Fruit fly (Drosophila melanogaster) whole organism, embryonic: ENCODE data around the gene CG31265.

ENCODE experiments used
- Bgb ChIP-seq: fragments of 200-800 bp; sonication (Bioruptor generic); IDR thresholded peaks from 2 replicates; pipeline ENCODE4 v1.3.6; 2022; ENCODE audit warnings: missing biosample characterization, missing genetic modification characterization; ENCODE audit not compliant: partially characterized antibody
- CG11093 ChIP-seq: fragments of 200-800 bp; sonication (Bioruptor generic); IDR thresholded peaks from 3 replicates; pipeline ENCODE4 v1.3.6; 2022; ENCODE audit warnings: missing biosample characterization, missing genetic modification characterization
- CG11398 ChIP-seq: fragments of 200-800 bp; sonication (Bioruptor generic); optimal IDR thresholded peaks from 2 replicates; lab custom pipeline; 2016; ENCODE audit warnings: missing biosample characterization, missing genetic modification characterization
- CG12219 ChIP-seq: fragments of 200-800 bp; sonication (Bioruptor generic); optimal IDR thresholded peaks from 3 replicates; lab custom pipeline; 2018; ENCODE audit warnings: missing biosample characterization, mild to moderate bottlenecking, missing genetic modification characterization
- CG12299 ChIP-seq: fragments of 200-800 bp; sonication (Bioruptor generic); optimal IDR thresholded peaks from 2 replicates; lab custom pipeline; 2018; ENCODE audit warnings: missing biosample characterization, mild to moderate bottlenecking, missing genetic modification characterization
- CG14860 ChIP-seq: fragments of 200-800 bp; sonication (Bioruptor generic); IDR thresholded peaks from 3 replicates; pipeline ENCODE4 v1.3.6; 2022; ENCODE audit warnings: missing biosample characterization, missing genetic modification characterization; ENCODE audit not compliant: partially characterized antibody
- CG15479 ChIP-seq: fragments of 200-800 bp; sonication (Bioruptor generic); optimal IDR thresholded peaks from 3 replicates; lab custom pipeline; 2019; ENCODE audit warnings: missing biosample characterization, mild to moderate bottlenecking, missing genetic modification characterization, moderate library complexity
- CG17361 ChIP-seq: fragments of 200-800 bp; sonication (Bioruptor generic); IDR thresholded peaks from 3 replicates; pipeline ENCODE4 v1.3.6; 2022; ENCODE audit warnings: missing biosample characterization, missing genetic modification characterization
- CG1832 ChIP-seq: fragments of 200-800 bp; sonication (Bioruptor generic); optimal IDR thresholded peaks from 2 replicates; lab custom pipeline; 2017; ENCODE audit warnings: missing biosample characterization, mild to moderate bottlenecking, missing genetic modification characterization, inconsistent platforms
- CG18619 ChIP-seq: fragments of 200-800 bp; sonication (Bioruptor generic); optimal IDR thresholded peaks from 3 replicates; lab custom pipeline; 2017; ENCODE audit warnings: missing biosample characterization, mild to moderate bottlenecking, missing genetic modification characterization
- CG34224 ChIP-seq: fragments of 200-800 bp; sonication (Bioruptor generic); IDR thresholded peaks from 3 replicates; pipeline ENCODE4 v1.3.6; 2022; ENCODE audit warnings: missing biosample characterization, missing genetic modification characterization; ENCODE audit not compliant: partially characterized antibody
- CG4424 ChIP-seq: fragments of 200-800 bp; sonication (Bioruptor generic); optimal IDR thresholded peaks from 3 replicates; lab custom pipeline; 2016; ENCODE audit warnings: missing biosample characterization, missing genetic modification characterization
- CG6683 ChIP-seq: fragments of 200-800 bp; sonication (Bioruptor generic); optimal IDR thresholded peaks from 2 replicates; lab custom pipeline; 2017; ENCODE audit warnings: missing biosample characterization, mild to moderate bottlenecking, missing genetic modification characterization, missing genetic modification reagents
- CoRest ChIP-seq: fragments of 200-800 bp; sonication (Bioruptor generic); optimal IDR thresholded peaks from 3 replicates; lab custom pipeline; 2018; ENCODE audit warnings: missing biosample characterization, mild to moderate bottlenecking, missing genetic modification characterization, moderate library complexity
- D ChIP-seq, 2 experiments: fragments of 200-800 bp in 1 of 2; fragments of >200 bp in 1 of 2; sonication (Bioruptor generic) in 1 of 2; optimal IDR thresholded peaks; 2 replicates in 1 of 2; 3 replicates in 1 of 2; lab custom pipeline; 2017; ENCODE audit warnings: mild to moderate bottlenecking in 1 of 2, missing biosample characterization in 1 of 2, missing genetic modification characterization in 1 of 2, missing genetic modification reagents in 1 of 2
- Dbx ChIP-seq: fragments of 200-800 bp; sonication (Bioruptor generic); IDR thresholded peaks from 3 replicates; pipeline ENCODE4 v1.3.6; 2022; ENCODE audit warnings: missing biosample characterization, missing genetic modification characterization
- E2f2 ChIP-seq: fragments of 200-800 bp; sonication (Bioruptor generic); IDR thresholded peaks from 2 replicates; pipeline ENCODE4 v1.3.6; 2022; ENCODE audit warnings: missing biosample characterization, missing genetic modification characterization
- Elba2 ChIP-seq: fragments of 200-800 bp; sonication (Bioruptor generic); optimal IDR thresholded peaks from 3 replicates; lab custom pipeline; 2016; ENCODE audit warnings: missing biosample characterization, missing genetic modification characterization
- MBD-R2 ChIP-seq: fragments of 200-800 bp; sonication (Bioruptor generic); IDR thresholded peaks from 2 replicates; pipeline ENCODE4 v1.3.6; 2022; ENCODE audit warnings: missing biosample characterization, missing genetic modification characterization
- Mes4 ChIP-seq: fragments of 200-800 bp; sonication (Bioruptor generic); optimal IDR thresholded peaks from 2 replicates; lab custom pipeline; 2016; ENCODE audit warnings: missing biosample characterization, missing genetic modification characterization
- Mrtf ChIP-seq: fragments of 200-800 bp; sonication (Bioruptor generic); IDR thresholded peaks from 3 replicates; pipeline ENCODE4 v1.3.6; 2022; ENCODE audit warnings: missing biosample characterization, missing genetic modification characterization
- NFAT ChIP-seq: fragments of 200-800 bp; sonication (Bioruptor generic); IDR thresholded peaks from 2 replicates; pipeline ENCODE4 v1.3.6; 2022; ENCODE audit warnings: missing biosample characterization, missing genetic modification characterization
- Nf-YC ChIP-seq: fragments of 200-800 bp; optimal IDR thresholded peaks from 3 replicates; lab custom pipeline; 2019; ENCODE audit warnings: missing biosample characterization, mild to moderate bottlenecking, missing genetic modification characterization, moderate library complexity
- Spps ChIP-seq: fragments of 200-800 bp; sonication (Bioruptor generic); optimal IDR thresholded peaks from 2 replicates; lab custom pipeline; 2018; ENCODE audit warnings: missing biosample characterization, mild to moderate bottlenecking, missing genetic modification characterization
- Sry-δ ChIP-seq: fragments of 200-800 bp; sonication (Bioruptor generic); optimal IDR thresholded peaks from 2 replicates; lab custom pipeline; 2016; ENCODE audit warnings: missing biosample characterization, missing genetic modification characterization
- amos ChIP-seq: fragments of 200-800 bp; sonication (Bioruptor generic); IDR thresholded peaks from 2 replicates; pipeline ENCODE4 v1.3.6; 2022; ENCODE audit warnings: missing biosample characterization, missing genetic modification characterization; ENCODE audit not compliant: partially characterized antibody
- bcd ChIP-seq: fragments of 200-800 bp; sonication (Bioruptor generic); optimal IDR thresholded peaks from 2 replicates; lab custom pipeline; 2017; ENCODE audit warnings: missing biosample characterization, mild to moderate bottlenecking, missing genetic modification characterization
- cwo ChIP-seq: fragments of 200-800 bp; sonication (Bioruptor generic); optimal IDR thresholded peaks from 3 replicates; lab custom pipeline; 2017; ENCODE audit warnings: missing biosample characterization, missing genetic modification characterization, mild to moderate bottlenecking, moderate library complexity, missing genetic modification reagents
- exex ChIP-seq: fragments of 200-800 bp; sonication (Bioruptor generic); optimal IDR thresholded peaks from 4 replicates; lab custom pipeline; 2018; ENCODE audit warnings: missing biosample characterization, mild to moderate bottlenecking, missing genetic modification characterization, moderate library complexity
- eyg ChIP-seq: fragments of 200-800 bp; sonication (Bioruptor generic); optimal IDR thresholded peaks from 3 replicates; lab custom pipeline; 2016; ENCODE audit warnings: missing biosample characterization, missing genetic modification characterization
- fd96Cb ChIP-seq: fragments of 200-800 bp; sonication (Bioruptor generic); optimal IDR thresholded peaks from 2 replicates; lab custom pipeline; 2018; ENCODE audit warnings: missing biosample characterization, mild to moderate bottlenecking, missing genetic modification characterization, moderate library complexity
- fu2 ChIP-seq: fragments of 200-800 bp; sonication (Bioruptor generic); optimal IDR thresholded peaks from 2 replicates; lab custom pipeline; 2016; ENCODE audit warnings: missing biosample characterization, missing genetic modification characterization
- gem ChIP-seq: fragments of 200-800 bp; sonication (Bioruptor generic); optimal IDR thresholded peaks from 2 replicates; lab custom pipeline; 2019; ENCODE audit warnings: missing biosample characterization, mild to moderate bottlenecking, missing genetic modification characterization, moderate library complexity
- grn ChIP-seq: fragments of 200-800 bp; sonication (Bioruptor generic); optimal IDR thresholded peaks from 3 replicates; lab custom pipeline; 2017; ENCODE audit warnings: missing biosample characterization, missing genetic modification characterization
- kah ChIP-seq: fragments of 200-800 bp; sonication (Bioruptor generic); optimal IDR thresholded peaks from 2 replicates; lab custom pipeline; 2018; ENCODE audit warnings: missing biosample characterization, mild to moderate bottlenecking, missing genetic modification characterization
- mirr ChIP-seq: fragments of 200-800 bp; sonication (Bioruptor generic); optimal IDR thresholded peaks from 3 replicates; lab custom pipeline; 2018; ENCODE audit warnings: missing biosample characterization, mild to moderate bottlenecking, missing genetic modification characterization
- mld ChIP-seq: fragments of 200-800 bp; sonication (Bioruptor generic); IDR thresholded peaks from 3 replicates; pipeline ENCODE4 v1.3.6; 2022; ENCODE audit warnings: missing biosample characterization, missing genetic modification characterization; ENCODE audit not compliant: partially characterized antibody
- psq ChIP-seq: fragments of 200-800 bp; sonication (Bioruptor generic); optimal IDR thresholded peaks from 2 replicates; lab custom pipeline; 2017; ENCODE audit warnings: missing biosample characterization, missing genetic modification characterization
- pum ChIP-seq: fragments of 200-800 bp; sonication (Bioruptor generic); optimal IDR thresholded peaks from 2 replicates; lab custom pipeline; 2016; ENCODE audit warnings: missing biosample characterization, missing genetic modification characterization
- schlank ChIP-seq: fragments of 200-800 bp; sonication (Bioruptor generic); optimal IDR thresholded peaks from 2 replicates; lab custom pipeline; 2018; ENCODE audit warnings: missing biosample characterization, mild to moderate bottlenecking, missing genetic modification characterization
- scrt ChIP-seq: fragments of 200-800 bp; sonication (Bioruptor generic); optimal IDR thresholded peaks from 2 replicates; lab custom pipeline; 2018; ENCODE audit warnings: missing biosample characterization, mild to moderate bottlenecking, missing genetic modification characterization, moderate library complexity
- sens ChIP-seq: fragments of 200-800 bp; sonication (Bioruptor generic); peaks from one replicate; lab custom pipeline; 2016; ENCODE audit warnings: missing biosample characterization, missing genetic modification characterization
- seq ChIP-seq: fragments of 200-800 bp; sonication (Bioruptor generic); IDR thresholded peaks from 2 replicates; pipeline ENCODE4 v1.3.6; 2022; ENCODE audit warnings: missing biosample characterization, missing genetic modification characterization
- sima ChIP-seq: fragments of 200-800 bp; sonication (Bioruptor generic); optimal IDR thresholded peaks from 2 replicates; lab custom pipeline; 2016; ENCODE audit warnings: missing biosample characterization, missing genetic modification characterization
- sqz ChIP-seq: fragments of 200-800 bp; sonication (Bioruptor generic); optimal IDR thresholded peaks from 3 replicates; lab custom pipeline; 2018; ENCODE audit warnings: missing biosample characterization, mild to moderate bottlenecking, missing genetic modification characterization
- sug ChIP-seq: fragments of 200-800 bp; optimal IDR thresholded peaks from 2 replicates; lab custom pipeline; 2019; ENCODE audit warnings: missing biosample characterization, mild to moderate bottlenecking, missing genetic modification characterization, moderate library complexity
- tll ChIP-seq, 2 experiments: fragments of 200-800 bp in 1 of 2; fragments of >200 bp in 1 of 2; sonication (Bioruptor generic) in 1 of 2; optimal IDR thresholded peaks; 2 replicates each; lab custom pipeline; 2017 to 2019; ENCODE audit warnings: missing biosample characterization in 2 of 2, missing genetic modification characterization in 2 of 2, mild to moderate bottlenecking in 1 of 2, moderate library complexity in 1 of 2

The CG31265 gene

dm6 chr3R:17132098-17132712 lies 4.2 kb downstream of the CG31265 start, which contains the start of the genes CG4053 and CG31266:
TSS of gene CG4053 (minus strand) at chr3R:17132198.
TSS of gene CG31266 (plus strand) at chr3R:17132662.
- TF ChIP-seq tll (GFP tag; optimal IDR thresholded peaks at IDR 0.05; lab: Kevin White, UChicago) = no peak
- no peak for TF ChIP-seq CG11398 (GFP tag; lab: Kevin White, UChicago)
- TF ChIP-seq Mrtf (GFP tag; lab: Robert Waterston, UW) = no peak
- TF ChIP-seq mld (GFP tag; lab: Robert Waterston, UW) = no peak
- no peak for TF ChIP-seq scrt
- TF ChIP-seq Bgb (GFP tag; lab: Robert Waterston, UW) = no peak
- TF ChIP-seq Elba2 (GFP tag; lab: Kevin White, UChicago) = peak; percentile 21
- no peak for TF ChIP-seq Spps (tag; lab: Kevin White, UChicago)
- no peak for TF ChIP-seq seq (GFP tag; lab: Robert Waterston, UW)
- no peak for TF ChIP-seq Sry-δ
- TF ChIP-seq Nf-YC (tag; lab: Kevin White, UChicago) = no peak
- TF ChIP-seq NFAT = no peak
- TF ChIP-seq amos (GFP tag; lab: Robert Waterston, UW) = no peak
- peak; percentile 52 for TF ChIP-seq sug (tag; lab: Kevin White, UChicago)

dm6 chr3R:17133897-17134296 lies 5.9 kb downstream of the CG31265 start, which contains the start of gene CG31267:
TSS of gene CG31267 (plus strand) at chr3R:17134197.
- TF ChIP-seq CoRest (tag; lab: Kevin White, UChicago) (no peak), schlank (no peak), gem (tag; lab: Kevin White, UChicago) (no peak), sens (GFP tag; lab: Kevin White, UChicago) (no peak), CG14860 (GFP tag; lab: Robert Waterston, UW) (no peak), Dbx (no peak), CG12219 (GFP tag; lab: Kevin White, UChicago) (no peak), eyg (GFP tag; lab: Kevin White, UChicago) (no peak), CG15479 (GFP tag; lab: Kevin White, UChicago) (no peak), mirr (GFP tag; lab: Kevin White, UChicago) (no peak), kah (GFP tag; lab: Kevin White, UChicago) (no peak), MBD-R2 (GFP tag; lab: Robert Waterston, UW) (no peak), CG34224 (GFP tag; lab: Robert Waterston, UW) (no peak), Mes4 (GFP tag; lab: Kevin White, UChicago) (no peak), CG6683 (GFP tag; lab: Kevin White, UChicago) (no peak), CG4424 (GFP tag; lab: Kevin White, UChicago) (no peak), fu2 (GFP tag; lab: Kevin White, UChicago) (no peak), pum (no peak), bcd (no peak), fd96Cb (tag; lab: Kevin White, UChicago) (no peak)

dm6 chr3R:17135747-17136146 lies 7.7 kb downstream of the CG31265 start, which contains the start of gene CG5246:
TSS of gene CG5246 (plus strand) at chr3R:17136111.
- no peak for TF ChIP-seq CG11093 (GFP tag; lab: Robert Waterston, UW)
- TF ChIP-seq sima (GFP tag; lab: Kevin White, UChicago) = no peak
- no peak for TF ChIP-seq D (optimal IDR thresholded peaks at IDR 0.05; lab: Kevin White, UChicago)
- no peak for TF ChIP-seq D (GFP tag; optimal IDR thresholded peaks at IDR 0.05; lab: Kevin White, UChicago)
- TF ChIP-seq CG12299 (tag; lab: Kevin White, UChicago) = no peak
- TF ChIP-seq CG1832 = no peak
- peak; percentile 27 for TF ChIP-seq sug (tag; lab: Kevin White, UChicago)
- TF ChIP-seq sqz = no peak
- no peak for TF ChIP-seq cwo (GFP tag; lab: Kevin White, UChicago)
- no peak for TF ChIP-seq E2f2 (GFP tag; lab: Robert Waterston, UW)
- TF ChIP-seq CG17361 (GFP tag; lab: Robert Waterston, UW) = no peak
- TF ChIP-seq bcd = no peak
- TF ChIP-seq CG18619 (GFP tag; lab: Kevin White, UChicago) = no peak
- no peak for TF ChIP-seq psq (GFP tag; lab: Kevin White, UChicago)
- peak; percentile 38 for TF ChIP-seq grn (GFP tag; lab: Kevin White, UChicago)
- peak; percentile 72 for TF ChIP-seq exex
- no peak for TF ChIP-seq Bgb (GFP tag; lab: Robert Waterston, UW)
